Fruit fly (Drosophila melanogaster) whole organism, wandering third instar larva: ENCODE measurements around the gene Trmt6.

Experiments used
- CG32264 ChIP-seq: fragments of 200-800 bp; sonication (Bioruptor generic); optimal IDR thresholded peaks from 2 replicates; lab custom pipeline; 2016; ENCODE audit warnings: missing biosample characterization, missing genetic modification characterization
- CrebA ChIP-seq: fragments of 200-800 bp; sonication (Bioruptor generic); optimal IDR thresholded peaks from 2 replicates; lab custom pipeline; 2016; ENCODE audit warnings: missing biosample characterization, mild to moderate bottlenecking, missing genetic modification characterization, borderline replicate concordance
- Dfd ChIP-seq: fragments of >200 bp; optimal IDR thresholded peaks from 2 replicates; lab custom pipeline; 2017; ENCODE audit warnings: missing biosample characterization, missing genetic modification characterization
- Dif ChIP-seq: fragments of 200-275, 200-300 bp; sonication (Bioruptor generic); optimal IDR thresholded peaks from 2 replicates; lab custom pipeline; 2018; ENCODE audit warnings: missing biosample characterization, missing genetic modification characterization; ENCODE audit not compliant: partially characterized antibody
- GATAd ChIP-seq: sonication (Bioruptor generic); optimal IDR thresholded peaks from 2 replicates; lab custom pipeline; 2016; ENCODE audit warnings: missing biosample characterization, missing genetic modification characterization
- Myc ChIP-seq: fragments of >200 bp; optimal IDR thresholded peaks from 2 replicates; lab custom pipeline; 2017
- OdsH ChIP-seq: fragments of 200-800 bp; sonication (Bioruptor generic); optimal IDR thresholded peaks from 2 replicates; lab custom pipeline; 2016; ENCODE audit warnings: missing biosample characterization, mild to moderate bottlenecking, missing genetic modification characterization
- Rel ChIP-seq, 2 experiments: fragments of 200-800 bp; sonication (Bioruptor generic) in 1 of 2; optimal IDR thresholded peaks; 2 replicates in 1 of 2; 3 replicates in 1 of 2; lab custom pipeline; 2016 to 2019; ENCODE audit warnings: mild to moderate bottlenecking in 2 of 2, missing biosample characterization in 2 of 2, missing genetic modification characterization in 2 of 2, moderate library complexity in 1 of 2
- br ChIP-seq: fragments of 200-800 bp; sonication (Bioruptor generic); optimal IDR thresholded peaks from 2 replicates; lab custom pipeline; 2016; ENCODE audit warnings: missing biosample characterization, missing genetic modification characterization
- dmrt93B ChIP-seq: fragments of 200-800 bp; sonication (Bioruptor generic); optimal IDR thresholded peaks from 2 replicates; lab custom pipeline; 2018; ENCODE audit warnings: missing biosample characterization, mild to moderate bottlenecking, missing genetic modification characterization
- jim ChIP-seq: fragments of 175-275, 200-325 bp; sonication (Bioruptor generic); optimal IDR thresholded peaks from 2 replicates; lab custom pipeline; 2016; ENCODE audit warnings: missing biosample characterization, mild to moderate bottlenecking, missing genetic modification characterization
- pan ChIP-seq: fragments of >200 bp; optimal IDR thresholded peaks from 2 replicates; lab custom pipeline; 2017
- psq ChIP-seq: fragments of 200-800 bp; sonication (Bioruptor generic); optimal IDR thresholded peaks from 3 replicates; lab custom pipeline; 2017; ENCODE audit warnings: missing biosample characterization, mild to moderate bottlenecking, missing genetic modification characterization, moderate library complexity
- usp ChIP-seq: fragments of >200 bp; optimal IDR thresholded peaks from 2 replicates; lab custom pipeline; 2017; ENCODE audit warnings: missing biosample characterization, missing genetic modification characterization

DNA sequence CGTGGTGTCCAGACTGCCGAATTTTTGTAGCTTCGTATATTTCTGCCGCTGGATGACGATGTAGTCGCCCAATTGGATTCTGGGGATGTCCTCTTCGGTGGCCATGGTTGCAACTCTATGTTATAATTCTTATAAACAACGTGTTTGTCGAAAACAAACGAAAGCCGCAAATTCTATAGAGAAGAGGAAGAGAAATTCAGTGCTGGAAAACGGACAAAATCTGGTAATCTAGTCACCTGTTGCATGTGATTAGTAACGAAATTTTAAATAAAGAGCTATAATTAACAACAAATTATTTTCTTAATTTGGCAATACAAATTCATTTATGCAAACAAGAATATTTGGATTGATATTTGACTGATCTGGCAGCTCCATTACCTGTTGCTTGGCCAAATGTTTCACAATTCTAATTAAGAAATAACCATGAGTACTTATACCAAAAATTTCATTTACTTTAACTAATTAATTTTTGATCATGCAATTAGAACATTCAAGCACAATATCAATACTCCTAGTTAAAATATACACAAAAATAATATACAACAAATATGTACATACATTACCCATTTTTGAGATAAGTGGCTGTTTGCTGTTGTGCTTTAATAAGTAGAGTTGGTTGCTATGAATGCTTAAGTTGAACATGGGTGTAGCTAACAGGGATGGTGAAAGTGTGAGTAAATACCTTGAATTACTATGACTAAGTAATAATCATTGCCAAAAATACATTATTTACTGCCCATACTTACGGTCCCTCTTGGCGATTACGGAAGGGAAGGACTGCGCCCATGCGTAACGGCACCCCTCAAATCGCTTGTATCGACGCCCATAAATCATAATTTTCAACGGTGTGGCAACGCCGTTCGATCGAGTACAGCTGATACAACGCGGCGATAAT, at the start of gene Trmt6, which contains the start of gene Ent2:
- TF ChIP-seq dmrt93B (GFP tag; lab: Kevin White, UChicago) = peak; percentile 94
- TF ChIP-seq br (GFP tag; lab: Kevin White, UChicago) = peak; percentile 97
- peak; percentile 93 for TF ChIP-seq psq (GFP tag; lab: Kevin White, UChicago)
- no peak for TF ChIP-seq Dif
- peak; percentile 13 for TF ChIP-seq Myc (lab: Kevin White, UChicago)
- peak; percentile 90 for TF ChIP-seq jim (GFP tag; lab: Kevin White, UChicago)
- no peak for TF ChIP-seq CrebA (GFP tag; lab: Kevin White, UChicago)
- TF ChIP-seq Rel (GFP tag; optimal IDR thresholded peaks at IDR 0.05; lab: Kevin White, UChicago) = peak; percentile 82
- peak; percentile 68 for TF ChIP-seq Rel (tag; optimal IDR thresholded peaks at IDR 0.05; lab: Kevin White, UChicago)
- peak; percentile 97 for TF ChIP-seq OdsH (GFP tag; lab: Kevin White, UChicago)
- TF ChIP-seq usp (GFP tag; lab: Kevin White, UChicago) = no peak
- peak; percentile 94 for TF ChIP-seq CG32264
- TF ChIP-seq GATAd = peak; percentile 94
- no peak for TF ChIP-seq pan
- no peak for TF ChIP-seq Dfd (GFP tag; lab: Kevin White, UChicago)
